Worm (Caenorhabditis elegans) whole organism, dauer: ENCODE measurements around the gene sinh-1.

ENCODE experiments used
- unc-62 ChIP-seq: sonication (generic microtip); optimal IDR thresholded peaks from 2 replicates; lab custom pipeline; 2017; ENCODE audit warnings: missing biosample characterization, missing genetic modification reagents, missing genetic modification characterization

Gene sinh-1

DNA sequence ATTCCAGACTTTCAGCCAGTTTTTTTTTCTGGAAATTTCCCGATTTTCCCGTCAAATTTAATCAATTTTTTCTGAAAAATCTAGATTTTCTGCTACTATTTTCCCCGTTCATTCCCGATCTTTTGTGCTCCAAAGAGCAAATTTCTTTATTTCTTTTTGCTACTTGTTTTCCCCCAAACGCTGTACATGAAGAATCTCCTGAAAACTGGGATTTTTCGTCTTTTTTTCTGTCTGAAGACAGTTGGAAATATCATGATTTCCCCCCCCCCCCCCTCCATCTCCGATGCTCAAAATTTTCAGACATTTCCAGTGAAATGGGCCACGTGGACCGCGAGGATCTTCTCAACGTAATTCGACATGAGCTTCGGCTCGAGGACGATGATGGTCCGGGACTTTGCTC lies at the start of gene sinh-1:
Gene sinh-1 (plus strand): TSS at position 301 of the 400 bp plus-strand sequence.
- TF ChIP-seq unc-62 (GFP tag; lab: Kevin White, UChicago) = no peak

DNA sequence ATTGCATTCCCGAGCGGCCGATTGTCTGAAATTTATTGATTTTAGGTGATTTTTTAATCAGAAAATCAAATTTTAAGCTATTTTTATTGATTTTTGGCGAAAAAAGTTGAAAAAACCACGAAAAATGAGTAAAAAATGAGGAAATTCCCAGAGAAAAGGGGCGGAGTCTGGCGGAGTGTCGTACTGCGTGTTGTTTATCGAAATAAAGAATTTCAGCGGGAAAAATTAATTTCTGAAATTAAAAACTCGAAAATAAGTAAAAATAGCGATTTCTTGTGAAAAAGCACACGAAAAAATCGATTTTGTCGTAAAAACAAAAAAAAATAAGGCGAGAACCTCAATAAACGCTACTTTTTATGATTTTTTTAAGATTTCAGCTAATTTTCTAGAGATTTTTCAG lies 43.2 kb upstream of the sinh-1 start, which contains the start of gene Y57A10A.13:
Gene Y57A10A.13 (minus strand): TSS at position 46 of the 400 bp plus-strand sequence.
- no peak for TF ChIP-seq unc-62 (GFP tag; lab: Kevin White, UChicago)

DNA sequence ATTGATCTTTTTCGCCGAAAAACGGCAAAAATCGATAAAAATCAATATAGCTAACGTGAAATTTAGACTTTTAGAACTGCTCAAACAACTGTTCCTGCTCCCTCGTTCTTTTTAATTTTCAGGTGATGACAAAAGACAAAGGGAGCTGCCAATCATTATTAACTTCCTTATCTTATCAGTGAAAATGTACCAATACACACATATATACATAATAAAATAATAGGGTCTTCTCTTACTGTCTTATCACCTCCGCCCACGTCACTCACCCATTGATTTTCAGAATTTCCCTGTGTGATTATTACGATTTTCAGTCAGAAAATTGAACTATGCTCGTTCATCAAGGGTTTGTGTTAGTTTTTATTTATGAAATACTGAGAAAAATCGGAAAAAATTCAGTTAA lies 42.4 kb upstream of the sinh-1 start, which contains the start of gene Y57A10A.14:
Gene Y57A10A.14 (plus strand): TSS at position 228 of the 400 bp plus-strand sequence.
- no peak for TF ChIP-seq unc-62 (GFP tag; lab: Kevin White, UChicago)

DNA sequence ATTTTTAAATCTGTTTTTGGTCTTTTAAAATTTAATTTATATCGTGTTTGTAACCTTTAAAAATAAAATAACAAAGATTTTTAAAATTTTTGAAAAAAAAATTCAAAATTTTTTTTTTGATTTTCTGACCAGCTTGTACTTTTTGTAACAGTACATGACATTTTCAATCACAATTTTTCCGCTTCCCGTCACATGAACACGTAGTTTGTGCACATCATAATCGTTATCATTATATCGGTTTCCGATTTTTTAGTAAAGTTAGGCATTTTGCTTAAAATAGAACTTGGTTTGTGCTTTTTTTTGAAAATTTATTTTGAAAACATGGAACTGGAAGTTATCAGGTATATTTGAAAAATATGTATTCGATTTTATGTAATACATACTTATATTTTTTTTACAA lies 41.4 kb upstream of the sinh-1 start:
- no peak for TF ChIP-seq unc-62 (GFP tag; lab: Kevin White, UChicago)

DNA sequence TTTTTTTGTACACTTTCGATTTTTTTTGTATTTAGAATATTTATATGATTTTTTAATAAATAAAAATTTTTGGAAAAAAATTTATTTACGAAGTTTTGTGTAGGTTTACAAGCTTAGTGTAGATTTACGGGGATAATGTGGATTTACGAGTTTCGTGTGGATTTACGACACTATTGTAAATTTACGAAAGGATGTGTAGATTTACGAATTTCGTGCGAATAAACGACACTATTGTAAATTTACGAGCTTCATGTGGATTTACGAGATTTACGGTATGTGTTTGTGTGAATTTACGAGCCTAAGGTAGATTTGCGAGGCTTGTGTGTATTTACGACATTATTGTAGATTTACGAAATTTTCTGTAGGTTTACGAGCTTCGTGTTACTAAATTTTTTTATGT lies 38.9 kb upstream of the sinh-1 start:
- no peak for TF ChIP-seq unc-62 (GFP tag; lab: Kevin White, UChicago)

DNA sequence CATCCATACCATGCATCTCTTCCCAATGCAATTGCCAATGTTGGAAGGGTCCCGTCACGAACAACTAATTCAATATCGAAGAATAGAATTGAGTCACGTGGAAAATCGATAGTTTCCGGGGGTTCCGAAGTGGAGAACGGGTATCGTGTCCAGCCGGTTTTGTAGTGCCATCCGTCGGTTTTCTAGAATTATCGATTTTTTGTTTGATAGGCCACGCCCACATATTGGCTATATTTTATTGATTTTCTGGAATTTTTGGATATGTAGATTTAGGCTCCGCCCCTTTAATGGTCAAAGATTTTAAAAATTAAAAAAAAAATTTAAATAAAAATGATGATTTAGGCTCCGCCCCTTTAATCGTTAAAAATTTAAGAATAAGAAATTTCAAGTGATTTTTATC lies 28.9 kb upstream of the sinh-1 start:
- no peak for TF ChIP-seq unc-62 (GFP tag; lab: Kevin White, UChicago)

DNA sequence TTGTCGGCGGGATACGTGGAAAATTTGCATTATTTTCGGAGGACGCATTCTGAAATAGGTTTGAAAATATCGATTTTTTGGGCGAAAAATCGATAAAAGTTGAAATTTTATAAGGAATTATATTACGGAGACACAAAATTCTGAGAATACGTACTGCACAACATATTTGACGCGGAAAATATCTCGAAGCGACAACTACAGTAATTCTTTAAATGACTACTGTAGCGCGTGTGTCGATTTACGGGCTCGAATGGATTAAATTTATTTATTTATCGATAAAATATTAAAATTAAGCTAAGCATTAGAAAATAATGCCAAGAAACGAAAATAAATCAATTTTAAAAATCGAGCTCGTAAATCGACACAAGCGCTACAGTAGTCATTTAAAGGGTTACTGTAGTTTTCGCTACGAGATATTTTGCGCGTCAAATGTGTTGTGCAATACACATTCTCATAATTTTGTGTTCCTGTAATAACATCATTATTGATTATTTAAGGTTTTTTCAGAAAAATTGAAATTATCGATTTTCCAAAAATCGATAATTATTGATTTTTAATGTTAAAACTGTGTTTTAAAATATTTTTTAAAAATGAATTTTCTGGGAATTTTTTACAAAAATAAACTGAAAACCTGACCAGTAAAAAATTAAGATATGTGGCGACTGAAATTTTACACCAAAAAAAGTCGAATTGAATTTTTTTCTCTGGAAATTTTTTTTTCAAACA lies 28.0 kb upstream of the sinh-1 start, which contains the start of gene polg-1:
Gene polg-1 (minus strand): TSS at position 51 of the 726 bp plus-strand sequence.
- TF ChIP-seq unc-62 (GFP tag; lab: Kevin White, UChicago) = no peak

DNA sequence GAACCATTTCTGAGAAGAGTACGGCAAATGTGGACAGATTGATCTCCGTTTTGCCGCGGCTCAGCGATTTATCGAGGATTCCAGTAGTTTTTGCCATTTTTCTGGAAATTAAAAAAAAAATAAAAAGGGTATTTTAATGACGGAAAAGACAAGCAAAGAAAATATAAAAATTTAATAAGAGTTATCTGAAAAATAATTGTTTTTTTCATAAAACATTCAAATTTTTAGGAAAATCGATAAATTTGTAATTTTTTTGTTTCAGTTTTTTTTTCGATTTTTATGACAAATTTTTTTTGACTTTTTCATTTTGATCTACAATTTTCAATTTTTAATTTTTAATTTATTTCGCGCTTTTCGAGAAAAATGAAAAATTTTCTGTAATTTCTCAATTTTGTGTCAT lies 25.8 kb upstream of the sinh-1 start, which contains the start of gene trpp-5:
Gene trpp-5 (minus strand): TSS at position 101 of the 400 bp plus-strand sequence.
- TF ChIP-seq unc-62 (GFP tag; lab: Kevin White, UChicago) = no peak

DNA sequence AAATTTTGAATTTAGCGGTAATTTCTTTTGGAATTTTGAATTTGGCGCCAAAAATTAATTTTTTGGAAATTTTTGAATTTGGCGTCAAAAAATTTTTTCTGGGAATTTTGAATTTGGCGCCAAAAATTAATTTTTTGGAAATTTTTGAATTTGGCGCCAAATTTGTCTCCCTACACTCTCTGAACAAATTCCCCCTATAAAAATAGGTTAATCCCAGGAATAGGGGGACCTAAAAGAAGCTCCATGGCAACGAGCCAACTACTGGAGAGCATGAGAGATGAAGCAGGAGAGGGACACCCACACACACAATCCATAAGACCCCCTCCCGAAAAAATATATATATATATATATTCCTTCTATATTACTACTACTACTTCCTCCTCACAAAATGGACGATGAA lies 25.2 kb upstream of the sinh-1 start, which contains the start of gene aqp-12:
Gene aqp-12 (plus strand): TSS at position 301 of the 400 bp plus-strand sequence.
- TF ChIP-seq unc-62 (GFP tag; lab: Kevin White, UChicago) = no peak

DNA sequence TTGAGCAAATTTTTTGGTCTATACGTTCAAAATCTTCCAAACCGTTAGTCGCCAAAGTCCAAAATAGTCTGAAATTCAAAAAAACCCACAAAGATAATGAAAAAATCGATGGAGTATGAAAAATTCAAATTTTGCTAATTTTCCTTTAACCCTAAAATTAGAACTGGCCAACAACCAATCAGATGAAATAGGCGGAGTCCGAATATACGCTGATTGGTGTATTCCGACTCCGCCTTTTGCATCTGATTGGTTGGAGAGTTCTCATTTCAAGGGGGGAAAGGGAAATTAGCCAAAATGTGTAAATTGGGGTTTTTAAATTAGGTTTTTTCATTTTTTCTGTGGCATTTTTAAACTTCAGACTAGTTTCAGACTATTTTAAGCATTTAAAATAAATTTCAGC lies 23.5 kb upstream of the sinh-1 start:
- no peak for TF ChIP-seq unc-62 (GFP tag; lab: Kevin White, UChicago)

DNA sequence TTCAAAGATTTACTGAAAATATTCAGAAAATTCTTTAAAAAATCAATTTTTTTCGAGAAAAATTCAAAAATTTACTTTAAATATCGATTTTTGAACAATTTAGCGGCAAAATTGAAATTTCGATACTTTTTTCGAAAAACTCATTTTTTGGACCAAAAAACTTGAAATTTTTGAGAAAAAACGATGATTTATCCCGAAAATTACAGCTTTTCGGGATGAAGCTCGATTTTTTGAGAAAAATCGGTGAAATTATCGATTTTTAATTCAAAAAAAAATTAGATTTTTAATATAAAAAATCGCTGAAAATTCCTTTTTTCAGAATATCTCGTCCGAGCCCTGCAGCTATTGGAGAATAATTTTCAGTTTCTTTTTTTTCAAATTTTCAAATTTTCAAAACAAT lies 19.4 kb upstream of the sinh-1 start:
- TF ChIP-seq unc-62 (GFP tag; lab: Kevin White, UChicago) = no peak

DNA sequence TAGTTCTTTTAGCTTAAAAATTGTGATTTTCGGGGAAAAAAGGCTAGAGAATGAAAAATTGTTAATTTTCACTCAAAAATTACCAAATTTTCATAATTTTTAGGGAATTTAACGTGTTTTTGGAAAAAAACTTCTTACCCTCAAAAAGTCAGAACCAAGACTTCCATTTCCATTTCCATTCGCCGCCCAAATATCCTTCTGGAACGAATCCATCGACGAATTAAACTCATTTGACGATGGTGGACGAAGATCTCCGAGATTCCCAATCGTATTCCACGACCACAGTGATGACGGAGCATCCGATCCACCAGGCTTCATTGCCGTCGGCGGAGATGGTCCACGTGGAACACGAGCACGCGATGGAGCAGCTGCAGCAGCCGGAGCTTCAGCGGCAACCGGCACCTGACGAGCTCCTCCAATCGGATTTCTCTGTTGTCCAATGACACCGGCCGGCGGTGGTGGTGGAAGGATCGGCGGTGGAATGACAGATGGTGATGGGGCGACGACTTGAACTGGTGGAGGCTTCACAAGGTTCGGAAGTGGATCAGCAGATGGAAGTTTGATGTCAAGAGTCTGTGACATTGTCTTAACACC lies 16.4 kb upstream of the sinh-1 start:
- TF ChIP-seq unc-62 (GFP tag; lab: Kevin White, UChicago) = no peak

DNA sequence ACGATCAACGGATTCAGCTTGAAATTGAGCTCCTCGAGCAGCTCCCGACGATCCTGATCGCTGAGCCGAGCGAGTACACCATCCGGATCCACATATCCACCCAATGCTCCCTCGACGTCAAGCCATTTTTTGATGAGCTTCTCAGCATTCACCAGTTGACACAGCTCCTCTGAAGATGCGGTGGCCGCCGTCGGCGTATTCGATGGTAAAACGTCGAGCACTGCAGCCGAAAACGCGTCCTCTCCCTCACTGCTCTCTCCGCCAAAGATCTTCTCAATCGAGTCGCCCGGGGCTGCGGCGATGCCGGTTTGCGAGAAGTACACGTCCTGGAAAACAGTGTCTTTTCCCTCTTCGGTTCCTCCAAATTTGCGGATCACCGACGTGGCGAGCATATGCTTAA lies 13.5 kb upstream of the sinh-1 start:
- no peak for TF ChIP-seq unc-62 (GFP tag; lab: Kevin White, UChicago)

DNA sequence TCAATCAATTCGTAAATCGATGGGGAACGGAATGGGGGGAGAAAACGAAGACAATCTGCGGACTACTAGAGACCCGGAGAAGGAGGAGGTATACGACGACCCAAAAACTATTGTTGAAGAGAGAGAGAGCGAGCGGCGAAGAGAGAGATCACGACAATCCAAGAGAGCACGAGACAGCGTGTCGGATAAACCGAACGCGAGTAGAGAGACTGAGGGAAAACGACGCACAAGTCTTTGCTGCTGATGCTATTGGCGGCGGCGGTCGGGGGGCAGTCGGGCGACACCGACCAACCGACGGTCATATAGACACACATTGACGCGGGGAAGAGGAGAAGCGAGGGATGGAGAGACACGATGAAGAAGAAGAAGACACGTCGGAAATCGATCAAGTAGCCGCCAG lies 5.6 kb upstream of the sinh-1 start:
- no peak for TF ChIP-seq unc-62 (GFP tag; lab: Kevin White, UChicago)

DNA sequence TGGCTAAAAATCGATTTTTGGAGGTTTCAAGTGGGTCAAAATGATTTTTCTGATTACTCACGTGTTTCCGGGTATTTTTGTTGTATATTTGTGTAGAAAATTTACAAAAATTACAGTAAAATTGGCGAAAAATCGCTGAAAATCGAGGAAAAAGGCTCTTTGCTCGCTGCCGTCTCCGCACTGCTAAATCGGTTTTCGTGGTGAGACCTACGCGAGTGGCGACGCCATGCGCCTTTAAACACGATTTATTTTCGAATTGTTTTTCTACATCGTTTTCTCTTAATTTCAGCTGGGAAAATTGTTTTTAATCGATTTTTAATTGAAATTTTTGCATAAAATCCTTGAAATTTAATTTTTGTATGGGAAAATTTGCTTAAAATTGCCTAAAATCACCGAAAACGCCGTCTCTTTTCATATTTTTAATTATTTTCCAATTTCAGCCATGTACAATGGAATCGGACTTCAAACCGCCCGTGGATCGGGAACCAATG lies 3.1 kb upstream of the sinh-1 start, which contains the start of the genes pqn-87 and rsr-2:
Gene pqn-87 (minus strand): TSS at position 171 of the 491 bp plus-strand sequence.
Gene rsr-2 (plus strand): TSS at position 441 of the 491 bp plus-strand sequence.
- no peak for TF ChIP-seq unc-62 (GFP tag; lab: Kevin White, UChicago)

DNA sequence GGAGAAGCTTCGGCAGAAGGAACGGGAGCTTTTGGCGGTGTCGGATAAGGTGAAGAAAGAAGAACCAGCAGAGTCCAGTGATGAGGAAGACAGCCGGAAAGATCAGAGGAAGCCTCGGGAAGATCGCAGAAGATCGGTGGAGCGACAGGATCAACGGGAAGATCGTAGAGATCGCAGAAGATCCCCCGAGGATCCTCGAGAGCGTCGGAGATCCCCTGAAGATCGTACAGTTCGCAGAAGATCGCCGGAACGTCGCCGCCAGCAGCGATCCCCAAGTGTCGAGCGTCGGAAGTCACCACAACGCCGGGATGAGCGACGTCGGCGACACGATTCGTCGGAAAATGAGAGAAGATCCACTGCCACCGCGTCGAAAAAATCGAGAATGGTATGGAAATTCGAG lies 1.9 kb upstream of the sinh-1 start:
- TF ChIP-seq unc-62 (GFP tag; lab: Kevin White, UChicago) = no peak
